Fruit fly (Drosophila melanogaster): ENCODE results near the gene CG6071.

The CG6071 gene

dm6 chr3L:11623245-11623883, 22.5 kb downstream of the CG6071 start (continued):
- TF ChIP-seq Adf1 (GFP tag; IDR thresholded peaks at IDR 0.05) = no peak
- TF ChIP-seq mld (GFP tag; IDR thresholded peaks at IDR 0.05; ENCODE audit: partially characterized antibody) = no peak
- TF ChIP-seq CG12104 (GFP tag; optimal IDR thresholded peaks at IDR 0.05) = no peak
- no peak for TF ChIP-seq wek (GFP tag; optimal IDR thresholded peaks at IDR 0.05)
- no peak for TF ChIP-seq CG7786 (GFP tag; optimal IDR thresholded peaks at IDR 0.05)
- TF ChIP-seq CG9437 (GFP tag; optimal IDR thresholded peaks at IDR 0.05) = no peak
- no peak for TF ChIP-seq CG18262 (tag; optimal IDR thresholded peaks at IDR 0.05)
- no peak for TF ChIP-seq CG1024 (GFP tag; IDR thresholded peaks at IDR 0.05)
- no peak for TF ChIP-seq Ssrp (tag; optimal IDR thresholded peaks at IDR 0.05)
- no peak for TF ChIP-seq CG11085 (GFP tag; IDR thresholded peaks at IDR 0.05)
- TF ChIP-seq CTCF (GFP tag; optimal IDR thresholded peaks at IDR 0.05) = no peak
- TF ChIP-seq CG10209 (GFP tag; optimal IDR thresholded peaks at IDR 0.05) = no peak
- no peak for TF ChIP-seq Dfd (GFP tag; optimal IDR thresholded peaks at IDR 0.05)
- TF ChIP-seq CG6854 (GFP tag; optimal IDR thresholded peaks at IDR 0.05) = no peak
- TF ChIP-seq lov (optimal IDR thresholded peaks at IDR 0.05) = no peak
- TF ChIP-seq lov (GFP tag; IDR thresholded peaks at IDR 0.05) = no peak
- no peak for TF ChIP-seq gcm (GFP tag; optimal IDR thresholded peaks at IDR 0.05)
- no peak for TF ChIP-seq Rx (GFP tag; IDR thresholded peaks at IDR 0.05)
- no peak for TF ChIP-seq org-1 (GFP tag; optimal IDR thresholded peaks at IDR 0.05)
- no peak for TF ChIP-seq danr (GFP tag; IDR thresholded peaks at IDR 0.05)
- no peak for TF ChIP-seq CG11456 (GFP tag; IDR thresholded peaks at IDR 0.05)
- TF ChIP-seq B-H2 (GFP tag; optimal IDR thresholded peaks at IDR 0.05) = peak; percentile 15
- no peak for TF ChIP-seq Taf1 (GFP tag; IDR thresholded peaks at IDR 0.05)
- TF ChIP-seq dpn (GFP tag; optimal IDR thresholded peaks at IDR 0.05) = no peak
- peak; percentile 21; the same call in 1 of the 2 replicates for TF ChIP-seq unc-4 (GFP tag; IDR thresholded peaks at IDR 0.05; ENCODE audit: partially characterized antibody)
- TF ChIP-seq CG30403 (GFP tag; optimal IDR thresholded peaks at IDR 0.05) = no peak
- TF ChIP-seq Awh (GFP tag; IDR thresholded peaks at IDR 0.05) = no peak
- TF ChIP-seq pros (GFP tag; optimal IDR thresholded peaks at IDR 0.05) = no peak
- TF ChIP-seq CG14667 (GFP tag; IDR thresholded peaks at IDR 0.05) = no peak
- no peak for TF ChIP-seq Deaf1 (tag; optimal IDR thresholded peaks at IDR 0.05)
- TF ChIP-seq sug (tag; optimal IDR thresholded peaks at IDR 0.05) = no peak
- TF ChIP-seq grn (GFP tag; optimal IDR thresholded peaks at IDR 0.05) = no peak
- TF ChIP-seq PHDP (tag; optimal IDR thresholded peaks at IDR 0.05) = no peak
- peak; percentile 41; the same call in 1 of the 3 replicates for TF ChIP-seq row (GFP tag; IDR thresholded peaks at IDR 0.05)
- peak; percentile 60 for TF ChIP-seq lbe (GFP tag; optimal IDR thresholded peaks at IDR 0.05)
- no peak for TF ChIP-seq otp (GFP tag; IDR thresholded peaks at IDR 0.05)
- no peak for TF ChIP-seq CG7372 (GFP tag; IDR thresholded peaks at IDR 0.05)
- TF ChIP-seq her (GFP tag; optimal IDR thresholded peaks at IDR 0.05) = no peak
- TF ChIP-seq Asciz (GFP tag; optimal IDR thresholded peaks at IDR 0.05) = no peak
- TF ChIP-seq CG2712 (tag; optimal IDR thresholded peaks at IDR 0.05) = no peak
- no peak for TF ChIP-seq z (GFP tag; IDR thresholded peaks at IDR 0.05)
- TF ChIP-seq CG11398 (GFP tag; optimal IDR thresholded peaks at IDR 0.05) = no peak
- no peak for TF ChIP-seq CG8478 (optimal IDR thresholded peaks at IDR 0.05)
- TF ChIP-seq CG12942 (GFP tag; optimal IDR thresholded peaks at IDR 0.05) = no peak
- TF ChIP-seq CG8089 (GFP tag; optimal IDR thresholded peaks at IDR 0.05) = no peak
- no peak for TF ChIP-seq H15 (GFP tag; IDR thresholded peaks at IDR 0.05)
- TF ChIP-seq Hey (tag; optimal IDR thresholded peaks at IDR 0.05) = no peak
- TF ChIP-seq CG3995 (GFP tag; optimal IDR thresholded peaks at IDR 0.05) = no peak
- TF ChIP-seq CG14965 (GFP tag; optimal IDR thresholded peaks at IDR 0.05; ENCODE audit: borderline replicate concordance) = no peak
- TF ChIP-seq Aef1 (GFP tag; IDR thresholded peaks at IDR 0.05) = no peak
- no peak for TF ChIP-seq jigr1 (GFP tag; IDR thresholded peaks at IDR 0.05)
- no peak for TF ChIP-seq tin (GFP tag; optimal IDR thresholded peaks at IDR 0.05)
- peak; percentile 43; the same call in 1 of the 4 replicates for TF ChIP-seq chinmo (GFP tag; IDR thresholded peaks at IDR 0.05; ENCODE audit: partially characterized antibody)
